Fruit fly (Drosophila melanogaster) whole organism, embryonic: ENCODE results near the gene Mtp.
A peak's percentile ranks its signal among the peaks of the same experiment; 100 is the strongest.

Experiments
- CG10274 ChIP-seq: fragments of 200-800 bp; sonication (Bioruptor generic); optimal IDR thresholded peaks from 3 replicates; lab custom pipeline; 2017; ENCODE audit warnings: missing biosample characterization, mild to moderate bottlenecking, missing genetic modification characterization
- CG10431 ChIP-seq: fragments of 200-800 bp; sonication (Bioruptor generic); optimal IDR thresholded peaks from 3 replicates; lab custom pipeline; 2018; ENCODE audit warnings: missing biosample characterization, mild to moderate bottlenecking, missing genetic modification characterization
- CG11560 ChIP-seq: fragments of 200-800 bp; sonication (Bioruptor generic); IDR thresholded peaks from 3 replicates; pipeline ENCODE4 v1.3.6; 2022; ENCODE audit warnings: missing biosample characterization, missing genetic modification characterization
- CG12769 ChIP-seq: fragments of 200-800 bp; sonication (Bioruptor generic); optimal IDR thresholded peaks from 2 replicates; lab custom pipeline; 2019; ENCODE audit warnings: missing biosample characterization, mild to moderate bottlenecking, missing genetic modification characterization, moderate library complexity
- CG13775 ChIP-seq: fragments of 200-800 bp; sonication (Bioruptor generic); optimal IDR thresholded peaks from 3 replicates; lab custom pipeline; 2017; ENCODE audit warnings: missing biosample characterization, mild to moderate bottlenecking, missing genetic modification characterization
- CG15601 ChIP-seq: fragments of 200-800 bp; sonication (Bioruptor generic); optimal IDR thresholded peaks from 3 replicates; lab custom pipeline; 2019; ENCODE audit warnings: missing biosample characterization, mild to moderate bottlenecking, missing genetic modification characterization, moderate library complexity
- CG17361 ChIP-seq: fragments of 200-800 bp; sonication (Bioruptor generic); IDR thresholded peaks from 3 replicates; pipeline ENCODE4 v1.3.6; 2022; ENCODE audit warnings: missing biosample characterization, missing genetic modification characterization
- CG17385 ChIP-seq: fragments of 200-800 bp; sonication (Bioruptor generic); optimal IDR thresholded peaks from 3 replicates; lab custom pipeline; 2018; ENCODE audit warnings: missing biosample characterization, mild to moderate bottlenecking, missing genetic modification characterization
- CG18476 ChIP-seq: fragments of 200-800 bp; sonication (Bioruptor generic); optimal IDR thresholded peaks from 2 replicates; lab custom pipeline; 2016; ENCODE audit warnings: missing biosample characterization, mild to moderate bottlenecking, missing genetic modification characterization
- CG18619 ChIP-seq: fragments of 200-800 bp; sonication (Bioruptor generic); optimal IDR thresholded peaks from 3 replicates; lab custom pipeline; 2017; ENCODE audit warnings: missing biosample characterization, mild to moderate bottlenecking, missing genetic modification characterization
- CG2875 ChIP-seq: fragments of 200-800 bp; sonication (Bioruptor generic); optimal IDR thresholded peaks from 2 replicates; lab custom pipeline; 2017; ENCODE audit warnings: missing biosample characterization, mild to moderate bottlenecking, missing genetic modification characterization, missing genetic modification reagents
- CG31224 ChIP-seq: fragments of 200-800 bp; sonication (Bioruptor generic); IDR thresholded peaks from 2 replicates; pipeline ENCODE4 v1.3.6; 2022; ENCODE audit warnings: missing biosample characterization, missing genetic modification characterization
- CG32532 ChIP-seq: fragments of 200-800 bp; sonication (Bioruptor generic); IDR thresholded peaks from 2 replicates; pipeline ENCODE4 v1.3.6; 2022; ENCODE audit warnings: missing biosample characterization, missing genetic modification characterization
- CG32772 ChIP-seq: fragments of 200-800 bp; sonication (Bioruptor generic); IDR thresholded peaks from 2 replicates; pipeline ENCODE4 v1.3.6; 2022; ENCODE audit warnings: missing biosample characterization, missing genetic modification characterization
- CG3407 ChIP-seq: fragments of 200-800 bp; sonication (Bioruptor generic); optimal IDR thresholded peaks from 2 replicates; lab custom pipeline; 2018; ENCODE audit warnings: missing biosample characterization, mild to moderate bottlenecking, missing genetic modification characterization
- CG34224 ChIP-seq: fragments of 200-800 bp; sonication (Bioruptor generic); IDR thresholded peaks from 3 replicates; pipeline ENCODE4 v1.3.6; 2022; ENCODE audit warnings: missing biosample characterization, missing genetic modification characterization; ENCODE audit not compliant: partially characterized antibody
- CG42726 ChIP-seq: fragments of 200-800 bp; sonication (Bioruptor generic); IDR thresholded peaks from 2 replicates; pipeline ENCODE4 v1.3.6; 2022; ENCODE audit warnings: missing biosample characterization, missing genetic modification characterization; ENCODE audit not compliant: partially characterized antibody
- CG4617 ChIP-seq: fragments of 200-800 bp; sonication (Bioruptor generic); optimal IDR thresholded peaks from 3 replicates; lab custom pipeline; 2016; ENCODE audit warnings: missing biosample characterization, missing genetic modification characterization, borderline replicate concordance
- CG4707 ChIP-seq: fragments of 200-800 bp; sonication (Bioruptor generic); optimal IDR thresholded peaks from 2 replicates; lab custom pipeline; 2018; ENCODE audit warnings: missing biosample characterization, mild to moderate bottlenecking, missing genetic modification characterization, moderate library complexity
- CG6175 ChIP-seq: fragments of 200-800 bp; sonication (Bioruptor generic); IDR thresholded peaks from 3 replicates; pipeline ENCODE4 v1.3.6; 2022; ENCODE audit warnings: missing biosample characterization, missing genetic modification characterization
- E2f2 ChIP-seq: fragments of 200-800 bp; sonication (Bioruptor generic); IDR thresholded peaks from 2 replicates; pipeline ENCODE4 v1.3.6; 2022; ENCODE audit warnings: missing biosample characterization, missing genetic modification characterization
- H2.0 ChIP-seq: fragments of 200-800 bp; sonication (Bioruptor generic); IDR thresholded peaks from 2 replicates; pipeline ENCODE4 v1.3.6; 2022; ENCODE audit warnings: missing biosample characterization, missing genetic modification characterization
- Hand ChIP-seq: fragments of 200-800 bp; sonication (Bioruptor generic); optimal IDR thresholded peaks from 2 replicates; lab custom pipeline; 2017; ENCODE audit warnings: mild to moderate bottlenecking, missing biosample characterization, missing genetic modification reagents, missing genetic modification characterization
- Kr ChIP-seq: fragments of 200-800 bp; sonication (Bioruptor generic); optimal IDR thresholded peaks from 2 replicates; lab custom pipeline; 2017; ENCODE audit warnings: missing biosample characterization, mild to moderate bottlenecking, missing genetic modification characterization
- Myb ChIP-seq: fragments of 200-800 bp; sonication (Bioruptor generic); optimal IDR thresholded peaks from 2 replicates; lab custom pipeline; 2016; ENCODE audit warnings: missing biosample characterization, missing genetic modification characterization
- NK7.1 ChIP-seq: fragments of 200-800 bp; sonication (Bioruptor generic); optimal IDR thresholded peaks from 3 replicates; lab custom pipeline; 2016; ENCODE audit warnings: missing biosample characterization, missing genetic modification characterization
- PHDP ChIP-seq: fragments of 200-800 bp; sonication (Bioruptor generic); optimal IDR thresholded peaks from 3 replicates; lab custom pipeline; 2018; ENCODE audit warnings: missing biosample characterization, mild to moderate bottlenecking, missing genetic modification characterization, moderate library complexity
- Spps ChIP-seq: fragments of 200-800 bp; sonication (Bioruptor generic); optimal IDR thresholded peaks from 2 replicates; lab custom pipeline; 2018; ENCODE audit warnings: missing biosample characterization, mild to moderate bottlenecking, missing genetic modification characterization
- Sry-δ ChIP-seq: fragments of 200-800 bp; sonication (Bioruptor generic); optimal IDR thresholded peaks from 2 replicates; lab custom pipeline; 2016; ENCODE audit warnings: missing biosample characterization, missing genetic modification characterization
- Taf1 ChIP-seq: fragments of 200-800 bp; sonication (Bioruptor generic); IDR thresholded peaks from 2 replicates; pipeline ENCODE4 v1.3.6; 2022; ENCODE audit warnings: missing biosample characterization, missing genetic modification characterization
- ap ChIP-seq: fragments of 200-800 bp; sonication (Bioruptor generic); IDR thresholded peaks from 2 replicates; pipeline ENCODE4 v1.3.6; 2022; ENCODE audit warnings: missing biosample characterization, missing genetic modification characterization
- br ChIP-seq: fragments of >200 bp; optimal IDR thresholded peaks from 2 replicates; lab custom pipeline; 2017
- gsb-n ChIP-seq: fragments of 200-800 bp; sonication (Bioruptor generic); optimal IDR thresholded peaks from 3 replicates; lab custom pipeline; 2018; ENCODE audit warnings: missing biosample characterization, mild to moderate bottlenecking, missing genetic modification characterization
- her ChIP-seq: fragments of 200-800 bp; sonication (Bioruptor generic); optimal IDR thresholded peaks from 2 replicates; lab custom pipeline; 2016; ENCODE audit warnings: missing biosample characterization, missing genetic modification characterization
- ind ChIP-seq: fragments of 200-800 bp; sonication (Bioruptor generic); optimal IDR thresholded peaks from 3 replicates; lab custom pipeline; 2016; ENCODE audit warnings: missing biosample characterization, missing genetic modification characterization
- jing ChIP-seq: fragments of 200-800 bp; sonication (Bioruptor generic); optimal IDR thresholded peaks from 2 replicates; lab custom pipeline; 2018; ENCODE audit warnings: missing biosample characterization, mild to moderate bottlenecking, missing genetic modification characterization
- kah ChIP-seq: fragments of 200-800 bp; sonication (Bioruptor generic); optimal IDR thresholded peaks from 2 replicates; lab custom pipeline; 2018; ENCODE audit warnings: missing biosample characterization, mild to moderate bottlenecking, missing genetic modification characterization
- nerfin-2 ChIP-seq: fragments of 200-800 bp; sonication (Bioruptor generic); IDR thresholded peaks from 2 replicates; pipeline ENCODE4 v1.3.6; 2022; ENCODE audit warnings: missing biosample characterization, missing genetic modification characterization; ENCODE audit not compliant: partially characterized antibody
- pan ChIP-seq, 4 experiments: fragments of >200 bp in 3 of 4; fragments of 200-800 bp in 1 of 4; sonication (Bioruptor generic) in 1 of 4; optimal IDR thresholded peaks in 3 of 4; IDR thresholded peaks in 1 of 4; 2 replicates each; pipeline versions ENCODE4 v1.3.6 to Lab custom; 2017 to 2022; ENCODE audit warnings: missing biosample characterization in 2 of 4, missing genetic modification characterization in 2 of 4, mixed read lengths in 1 of 4
- pho ChIP-seq: fragments of 200-800 bp; sonication (Bioruptor generic); optimal IDR thresholded peaks from 2 replicates; lab custom pipeline; 2016; ENCODE audit warnings: missing biosample characterization, missing genetic modification characterization
- phol ChIP-seq: fragments of 200-800 bp; sonication (Bioruptor generic); optimal IDR thresholded peaks from 3 replicates; lab custom pipeline; 2018; ENCODE audit warnings: missing biosample characterization, mild to moderate bottlenecking, missing genetic modification characterization, moderate library complexity
- scrt ChIP-seq: fragments of 200-800 bp; sonication (Bioruptor generic); optimal IDR thresholded peaks from 2 replicates; lab custom pipeline; 2018; ENCODE audit warnings: missing biosample characterization, mild to moderate bottlenecking, missing genetic modification characterization, moderate library complexity
- stwl ChIP-seq: fragments of 200-800 bp; sonication (Bioruptor generic); optimal IDR thresholded peaks from 3 replicates; lab custom pipeline; 2018; ENCODE audit warnings: missing biosample characterization, mild to moderate bottlenecking, missing genetic modification characterization, moderate library complexity
- tll ChIP-seq, 2 experiments: fragments of 200-800 bp in 1 of 2; fragments of >200 bp in 1 of 2; sonication (Bioruptor generic) in 1 of 2; optimal IDR thresholded peaks; 2 replicates each; lab custom pipeline; 2017 to 2019; ENCODE audit warnings: missing biosample characterization in 2 of 2, missing genetic modification characterization in 2 of 2, mild to moderate bottlenecking in 1 of 2, moderate library complexity in 1 of 2
- trh ChIP-seq: fragments of 200-800 bp; sonication (Bioruptor generic); optimal IDR thresholded peaks from 2 replicates; lab custom pipeline; 2016; ENCODE audit warnings: missing biosample characterization, missing genetic modification characterization
- unc-4 ChIP-seq: fragments of 200-800 bp; sonication (Bioruptor generic); IDR thresholded peaks from 2 replicates; pipeline ENCODE4 v1.3.6; 2022; ENCODE audit warnings: missing biosample characterization, missing genetic modification characterization; ENCODE audit not compliant: partially characterized antibody
- usp ChIP-seq: fragments of >200 bp; optimal IDR thresholded peaks from 2 replicates; lab custom pipeline; 2017; ENCODE audit warnings: missing biosample characterization, missing genetic modification characterization

The Mtp gene

DNA sequence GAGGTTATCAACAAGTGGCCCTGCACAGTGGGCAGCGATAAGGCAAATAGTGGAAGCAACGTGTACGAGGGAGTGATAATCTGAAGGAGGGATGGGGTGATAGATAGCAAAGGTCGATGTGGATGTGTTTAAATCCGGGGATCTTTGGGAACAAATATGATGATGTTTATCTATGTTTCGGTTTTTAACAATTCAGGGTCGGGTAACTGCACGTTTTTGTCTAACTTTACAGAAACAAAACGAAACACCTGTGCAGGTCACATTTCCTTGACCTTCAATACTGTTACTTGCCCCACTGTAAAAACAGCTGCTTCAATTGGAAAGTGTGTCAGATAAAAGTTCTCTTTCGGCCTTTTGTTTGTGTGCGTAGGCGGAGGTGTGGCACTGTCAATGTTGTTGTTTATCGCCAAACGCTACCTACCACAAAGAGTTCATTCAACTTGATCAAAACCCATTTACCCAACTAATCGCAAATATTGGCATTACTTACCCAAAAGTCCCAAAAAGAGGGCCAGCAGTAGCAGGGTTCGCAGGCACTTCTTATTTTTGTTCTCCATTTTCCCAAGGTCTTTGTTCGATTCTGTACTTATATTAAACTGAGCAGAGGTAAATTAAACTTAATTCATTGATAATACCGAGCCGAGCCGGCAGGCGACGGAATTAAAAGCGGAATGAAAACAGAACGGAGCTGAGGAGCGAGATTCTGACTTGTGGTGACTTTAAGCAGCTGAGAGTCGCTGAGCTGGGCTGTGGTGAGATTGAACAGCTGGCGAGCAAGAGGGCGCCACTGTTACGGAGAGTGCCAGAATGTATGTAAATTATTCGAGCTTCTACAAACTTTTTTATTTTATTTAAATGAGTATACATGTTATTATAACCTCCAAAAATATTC, at the start of gene Mtp (continued):
- peak; percentile 36; the same call in 1 of the 2 replicates for TF ChIP-seq CG32532 (GFP tag; lab: Robert Waterston, UW)
- no peak for TF ChIP-seq br (lab: Kevin White, UChicago)
- peak; percentile 73 for TF ChIP-seq NK7.1 (GFP tag; lab: Kevin White, UChicago)
- peak; percentile 17 for TF ChIP-seq Sry-δ
- TF ChIP-seq CG10431 (GFP tag; lab: Kevin White, UChicago) = peak; percentile 98
- no peak for TF ChIP-seq CG6175 (GFP tag; lab: Robert Waterston, UW)
- peak; percentile 76 for TF ChIP-seq PHDP (tag; lab: Kevin White, UChicago)
- peak; percentile 77 for TF ChIP-seq her (GFP tag; lab: Kevin White, UChicago)
- peak; percentile 4 for TF ChIP-seq Spps
- peak; percentile 37 for TF ChIP-seq jing (GFP tag; lab: Kevin White, UChicago)
- peak; percentile 32; the same call in 1 of the 2 replicates for TF ChIP-seq CG31224 (GFP tag; lab: Robert Waterston, UW)
- TF ChIP-seq CG34224 (GFP tag; lab: Robert Waterston, UW) = peak; percentile 32; the same call in 2 of the 3 replicates
- TF ChIP-seq CG18619 (GFP tag; lab: Kevin White, UChicago) = peak; percentile 66
- TF ChIP-seq ind (GFP tag; lab: Kevin White, UChicago) = peak; percentile 76
- peak; percentile 78 for TF ChIP-seq CG15601
- TF ChIP-seq CG4617 (GFP tag; lab: Kevin White, UChicago) = peak; percentile 19
- TF ChIP-seq scrt (GFP tag; lab: Kevin White, UChicago) = peak; percentile 80
- TF ChIP-seq CG4707 (GFP tag; lab: Kevin White, UChicago) = peak; percentile 97
- peak; percentile 61 for TF ChIP-seq CG18476 (GFP tag; lab: Kevin White, UChicago)
- no peak for TF ChIP-seq trh (GFP tag; lab: Kevin White, UChicago)
- peak; percentile 67 for TF ChIP-seq pho (GFP tag; lab: Kevin White, UChicago)
- TF ChIP-seq Hand (GFP tag; lab: Kevin White, UChicago) = peak; percentile 64
- TF ChIP-seq CG11560 = 0 out of 3 replicates have a peak, but pooled peaks have one; percentile 38
- peak; percentile 60 for TF ChIP-seq CG3407 (GFP tag; lab: Kevin White, UChicago)
- peak; percentile 70 for TF ChIP-seq CG13775 (GFP tag; lab: Kevin White, UChicago)
- peak; percentile 43; the same call in 1 of the 2 replicates for TF ChIP-seq Taf1 (GFP tag; lab: Robert Waterston, UW)
- TF ChIP-seq CG17385 = peak; percentile 71
- peak; percentile 57 for TF ChIP-seq E2f2 (GFP tag; lab: Robert Waterston, UW)
- peak; percentile 33 for TF ChIP-seq CG10274 (GFP tag; lab: Kevin White, UChicago)
- TF ChIP-seq phol (tag; lab: Kevin White, UChicago) = peak; percentile 75
- TF ChIP-seq tll (GFP tag; optimal IDR thresholded peaks at IDR 0.05; lab: Kevin White, UChicago) = peak; percentile 39 to 76
- no peak for TF ChIP-seq CG42726 (GFP tag; lab: Robert Waterston, UW)
- TF ChIP-seq H2.0 (GFP tag; lab: Robert Waterston, UW) = peak; percentile 43; the same call in 1 of the 2 replicates
- TF ChIP-seq gsb-n = peak; percentile 67
- 0 out of 2 replicates have a peak, but pooled peaks have one; percentile 39 for TF ChIP-seq nerfin-2
- TF ChIP-seq stwl (tag; lab: Kevin White, UChicago) = peak; percentile 4
- peak; percentile 59 for TF ChIP-seq Myb (GFP tag; lab: Kevin White, UChicago)
- peak; percentile 71 for TF ChIP-seq kah (GFP tag; lab: Kevin White, UChicago)
- no peak for TF ChIP-seq unc-4 (GFP tag; lab: Robert Waterston, UW)
- TF ChIP-seq CG2875 (GFP tag; lab: Kevin White, UChicago) = peak; percentile 74
- TF ChIP-seq Kr (GFP tag; lab: Kevin White, UChicago) = peak; percentile 61
- TF ChIP-seq CG32772 = peak; percentile 51; the same call in 1 of the 2 replicates
- no peak for TF ChIP-seq ap
- TF ChIP-seq usp (GFP tag; lab: Kevin White, UChicago) = no peak
- peak; percentile 83 for TF ChIP-seq CG12769 (tag; lab: Kevin White, UChicago)
- no peak for TF ChIP-seq pan (optimal IDR thresholded peaks at IDR 0.05; lab: Kevin White, UChicago)
- peak in 1 of 2 experiments; percentile 61 for TF ChIP-seq pan (GFP tag; optimal IDR thresholded peaks at IDR 0.05 in 1 of 2, IDR thresholded peaks at IDR 0.05 in 1 of 2)
- peak; percentile 74; the same call in 2 of the 3 replicates for TF ChIP-seq CG17361 (GFP tag; lab: Robert Waterston, UW)
